Fruit fly (Drosophila melanogaster) S2 (cell line): ENCODE data around the gene CG14113.

Experiments
- CG8478 ChIP-seq: fragments of >200 bp; optimal IDR thresholded peaks from 2 replicates; lab custom pipeline; 2018
- CTCF ChIP-seq, 2 experiments: fragments of >200 bp; optimal IDR thresholded peaks; 2 replicates each; lab custom pipeline; 2018

DNA sequence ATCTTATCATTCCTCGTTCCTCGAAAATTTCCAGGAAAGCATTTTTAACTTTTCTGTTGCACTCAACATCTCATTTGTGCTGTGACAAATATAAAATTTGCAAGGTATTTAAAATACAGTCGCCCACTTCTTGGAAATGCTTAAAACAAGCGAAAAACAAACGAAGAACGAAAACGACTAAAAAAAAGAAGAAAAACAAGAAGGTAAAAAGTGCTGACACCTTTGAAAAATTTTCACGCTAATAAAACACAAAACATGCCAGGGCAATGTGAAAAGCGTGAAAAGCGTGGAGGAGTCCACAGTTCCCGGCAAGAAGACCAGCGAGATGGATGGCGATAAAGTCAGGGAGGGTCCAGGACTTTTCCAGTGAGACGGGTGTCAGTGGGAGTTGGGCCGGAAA is 46.9 kb upstream of the CG14113 start:
- TF ChIP-seq CTCF (optimal IDR thresholded peaks at IDR 0.05; lab: Kevin White, UChicago) (no peak), CG8478 (lab: Kevin White, UChicago) (no peak)
